Worm (Caenorhabditis elegans) whole organism, L4 larva: ENCODE measurements around the gene enpp-1.

Experiments used
- F10B5.3 ChIP-seq: sonication (generic microtip); optimal IDR thresholded peaks from 2 replicates; lab custom pipeline; 2016; ENCODE audit warnings: mild to moderate bottlenecking, missing genetic modification characterization, missing compliant biosample characterization
- F26F4.8 ChIP-seq: fragments of 200-800 bp; sonication (Bioruptor generic); conservative IDR thresholded peaks from 2 replicates; pipeline ENCODE4 v1.3.6; 2022; ENCODE audit warnings: missing genetic modification characterization, missing compliant biosample characterization
- R02D3.7 ChIP-seq: fragments of 150-350 bp; sonication (generic microtip); optimal IDR thresholded peaks from 3 replicates; lab custom pipeline; 2014; ENCODE audit warnings: missing biosample characterization, missing genetic modification characterization
- ZK337.2 ChIP-seq: fragments of 200-800 bp; sonication (Bioruptor generic); IDR thresholded peaks from 2 replicates; pipeline ENCODE4 v1.3.6; 2022; ENCODE audit warnings: missing genetic modification reagents, missing genetic modification characterization, missing compliant biosample characterization
- aha-1 ChIP-seq: fragments of 150-350 bp; peaks from one replicate; lab custom pipeline; 2014; ENCODE audit warnings: missing biosample characterization, missing genetic modification characterization
- arid-1 ChIP-seq: fragments of 200-800 bp; sonication (Bioruptor generic); conservative IDR thresholded peaks from 2 replicates; pipeline ENCODE4 v1.3.6; 2022; ENCODE audit warnings: missing genetic modification reagents, missing genetic modification characterization, missing compliant biosample characterization
- ceh-20 ChIP-seq: fragments of 200-800 bp; sonication (Bioruptor generic); IDR thresholded peaks from 2 replicates; pipeline ENCODE4 v1.3.6; 2022; ENCODE audit warnings: missing genetic modification reagents, missing genetic modification characterization, missing compliant biosample characterization
- ceh-62 ChIP-seq: sonication (generic microtip); optimal IDR thresholded peaks from 2 replicates; lab custom pipeline; 2017; ENCODE audit warnings: missing biosample characterization, missing genetic modification characterization
- ceh-82 ChIP-seq: sonication (generic microtip); optimal IDR thresholded peaks from 2 replicates; lab custom pipeline; 2017; ENCODE audit warnings: missing biosample characterization, missing genetic modification characterization
- ces-1 ChIP-seq: fragments of 150-350 bp; sonication (generic microtip); optimal IDR thresholded peaks from 4 replicates; lab custom pipeline; 2014; ENCODE audit warnings: missing biosample characterization, missing genetic modification reagents, missing genetic modification characterization
- ctbp-1 ChIP-seq: fragments of 200-800 bp; sonication (Bioruptor generic); IDR thresholded peaks from 2 replicates; pipeline ENCODE4 v1.3.6; 2022; ENCODE audit warnings: missing genetic modification reagents, missing genetic modification characterization, missing compliant biosample characterization
- dmd-6 ChIP-seq: fragments of 200-800 bp; sonication (Bioruptor generic); IDR thresholded peaks from 2 replicates; pipeline ENCODE4 v1.3.6; 2022; ENCODE audit warnings: missing genetic modification reagents, missing genetic modification characterization, missing compliant biosample characterization
- dpl-1 ChIP-seq: fragments of 150-350 bp; optimal IDR thresholded peaks from 2 replicates; lab custom pipeline; 2014; ENCODE audit warnings: missing biosample characterization, missing genetic modification reagents, missing genetic modification characterization
- dve-1 ChIP-seq: sonication (generic microtip); optimal IDR thresholded peaks from 2 replicates; lab custom pipeline; 2017; ENCODE audit warnings: antibody characterized with exemption, mild to moderate bottlenecking, missing genetic modification characterization, missing compliant biosample characterization; ENCODE audit not compliant: insufficient read depth
- egl-27 ChIP-seq: sonication (generic microtip); optimal IDR thresholded peaks from 3 replicates; lab custom pipeline; 2017; ENCODE audit warnings: missing biosample characterization, missing genetic modification reagents, missing genetic modification characterization
- fkh-10 ChIP-seq: fragments of 150-350 bp; optimal IDR thresholded peaks from 2 replicates; lab custom pipeline; 2014; ENCODE audit warnings: missing biosample characterization, missing genetic modification reagents, missing genetic modification characterization
- gei-8 ChIP-seq: fragments of 200-800 bp; sonication (Bioruptor generic); optimal IDR thresholded peaks from 2 replicates; lab custom pipeline; 2018; ENCODE audit warnings: mild to moderate bottlenecking, missing genetic modification characterization, missing compliant biosample characterization
- lim-7 ChIP-seq: fragments of 200-800 bp; sonication (Bioruptor generic); IDR thresholded peaks from 2 replicates; pipeline ENCODE4 v1.3.6; 2022; ENCODE audit warnings: missing genetic modification characterization, missing compliant biosample characterization
- lin-15B ChIP-seq: fragments of 150-350 bp; sonication (generic microtip); optimal IDR thresholded peaks from 3 replicates; lab custom pipeline; 2014; ENCODE audit warnings: missing biosample characterization, missing genetic modification characterization
- lin-39 ChIP-seq: fragments of 150-350 bp; optimal IDR thresholded peaks from 2 replicates; lab custom pipeline; 2014; ENCODE audit warnings: missing biosample characterization, missing genetic modification reagents, missing genetic modification characterization
- madf-5 ChIP-seq, 2 experiments: fragments of 200-800 bp; sonication (Bioruptor generic); IDR thresholded peaks; 2 replicates each; pipeline ENCODE4 v1.3.6; 2022; ENCODE audit warnings: missing compliant biosample characterization in 2 of 2, missing genetic modification characterization in 2 of 2
- mes-2 ChIP-seq: sonication (generic microtip); optimal IDR thresholded peaks from 2 replicates; lab custom pipeline; 2016; ENCODE audit warnings: missing genotype, mild to moderate bottlenecking, missing genetic modification characterization, missing compliant biosample characterization; ENCODE audit not compliant: poor library complexity, severe bottlenecking
- mxl-2 ChIP-seq: fragments of 200-800 bp; sonication (Bioruptor generic); conservative IDR thresholded peaks from 2 replicates; pipeline ENCODE4 v1.3.6; 2022; ENCODE audit warnings: missing genetic modification reagents, missing genetic modification characterization, missing compliant biosample characterization
- nhr-237 ChIP-seq: sonication (generic microtip); optimal IDR thresholded peaks from 2 replicates; lab custom pipeline; 2017; ENCODE audit warnings: missing biosample characterization, missing genetic modification characterization
- nhr-25 ChIP-seq: sonication (generic microtip); optimal IDR thresholded peaks from 2 replicates; lab custom pipeline; 2017; ENCODE audit warnings: missing genetic modification characterization, mild to moderate bottlenecking, missing compliant biosample characterization, antibody characterized with exemption, moderate library complexity, borderline replicate concordance; ENCODE audit not compliant: insufficient read depth
- nhr-41 ChIP-seq: fragments of 200-800 bp; sonication (Bioruptor generic); IDR thresholded peaks from 2 replicates; pipeline ENCODE4 v1.3.6; 2022; ENCODE audit warnings: missing genetic modification reagents, missing genetic modification characterization, missing compliant biosample characterization
- nhr-6 ChIP-seq: fragments of 150-350 bp; optimal IDR thresholded peaks from 2 replicates; lab custom pipeline; 2014; ENCODE audit warnings: missing biosample characterization, missing genetic modification characterization
- pha-4 ChIP-seq, 2 experiments: fragments of 150-350 bp in 1 of 2; fragments of 200-800 bp in 1 of 2; sonication (Bioruptor generic) in 1 of 2; IDR thresholded peaks in 1 of 2; optimal IDR thresholded peaks in 1 of 2; 2 replicates each; pipeline versions ENCODE4 v1.3.6 to Lab custom; 2014 to 2022; ENCODE audit warnings: missing genetic modification characterization in 2 of 2, missing genetic modification reagents in 2 of 2, missing biosample characterization in 1 of 2, missing compliant biosample characterization in 1 of 2
- pqm-1 ChIP-seq: sonication (generic microtip); optimal IDR thresholded peaks from 2 replicates; lab custom pipeline; 2017; ENCODE audit warnings: missing biosample characterization, missing genetic modification characterization
- saeg-2 ChIP-seq: fragments of 200-800 bp; sonication (Bioruptor generic); IDR thresholded peaks from 2 replicates; pipeline ENCODE4 v1.3.6; 2022; ENCODE audit warnings: missing genetic modification reagents, missing genetic modification characterization, missing compliant biosample characterization
- skn-1 ChIP-seq: fragments of 150-350 bp; optimal IDR thresholded peaks from 2 replicates; lab custom pipeline; 2014; ENCODE audit warnings: missing biosample characterization, missing genetic modification characterization
- spr-3 ChIP-seq: fragments of 200-800 bp; sonication (Bioruptor generic); optimal IDR thresholded peaks from 2 replicates; lab custom pipeline; 2018; ENCODE audit warnings: mild to moderate bottlenecking, missing genetic modification characterization, missing compliant biosample characterization
- tra-1 ChIP-seq: fragments of 200-800 bp; sonication (Bioruptor generic); IDR thresholded peaks from 2 replicates; pipeline ENCODE4 v1.3.6; 2022; ENCODE audit warnings: missing genetic modification reagents, missing genetic modification characterization, missing compliant biosample characterization
- zfp-2 ChIP-seq: sonication (generic microtip); optimal IDR thresholded peaks from 2 replicates; lab custom pipeline; 2016; ENCODE audit warnings: mild to moderate bottlenecking, missing genetic modification characterization, missing compliant biosample characterization

The enpp-1 gene

DNA sequence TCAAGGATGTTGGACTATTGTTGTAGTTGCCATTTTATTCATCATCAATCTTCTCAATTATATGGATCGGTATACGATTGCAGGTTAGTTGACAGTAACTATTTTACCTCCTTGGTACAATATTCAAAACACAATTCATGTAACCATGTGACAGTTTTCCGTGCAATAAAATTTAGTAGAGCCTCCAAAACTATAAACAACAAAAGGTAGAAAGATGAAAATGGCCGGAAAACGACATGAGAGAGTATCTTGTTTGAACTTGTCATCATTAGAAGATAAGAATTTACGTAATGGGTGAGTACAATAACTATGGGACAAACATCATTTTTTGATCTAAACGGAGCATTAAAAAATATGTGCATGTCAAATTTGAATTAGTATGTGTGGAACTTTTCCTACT, 16.1 kb upstream of the enpp-1 start (continued):
- TF ChIP-seq tra-1 (GFP tag; lab: Robert Waterston, UW) (no peak), arid-1 (GFP tag; lab: Robert Waterston, UW) (no peak), ZK337.2 (no peak), zfp-2 (tag; lab: Kevin White, UChicago) (no peak), F10B5.3 (no peak), fkh-10 (GFP tag; lab: Kevin White, UChicago) (no peak), nhr-41 (GFP tag; lab: Robert Waterston, UW) (no peak), nhr-237 (tag; lab: Kevin White, UChicago) (no peak), spr-3 (GFP tag; lab: Kevin White, UChicago) (no peak), dpl-1 (GFP tag; lab: Kevin White, UChicago) (no peak), dve-1 (tag; lab: Kevin White, UChicago) (peak; percentile 38), mxl-2 (GFP tag; lab: Robert Waterston, UW) (no peak), ceh-62 (tag; lab: Kevin White, UChicago) (no peak)

DNA sequence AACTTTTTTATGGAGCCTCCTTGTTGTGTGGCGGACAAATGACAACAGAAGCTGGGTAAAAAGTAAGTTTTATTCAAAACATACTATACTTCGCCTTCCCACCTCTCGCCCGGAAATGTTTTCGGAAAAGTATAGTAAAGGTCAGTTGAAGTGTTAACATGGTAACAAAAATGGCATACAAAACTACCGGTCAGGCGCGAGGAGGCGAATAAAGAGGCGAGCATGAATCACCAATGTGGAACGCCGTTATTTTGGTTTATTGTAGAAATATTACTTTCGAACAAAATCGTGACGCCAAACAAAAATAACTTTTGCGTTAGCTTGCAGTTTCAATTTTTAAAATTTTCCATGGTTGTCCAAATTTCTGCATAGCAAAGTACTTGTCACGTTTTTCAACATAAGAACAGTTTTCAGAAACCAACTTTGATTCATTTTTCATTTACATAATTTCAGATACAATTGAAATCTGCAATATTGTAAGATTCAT, 13.6 kb upstream of the enpp-1 start, which contains the start of gene C13C4.8:
C13C4.8 (plus strand) TSS at position 437 of the 487 bp plus-strand sequence.
- no peak for TF ChIP-seq nhr-237 (tag; lab: Kevin White, UChicago)
- no peak for TF ChIP-seq lim-7 (GFP tag; lab: Robert Waterston, UW)
- TF ChIP-seq ces-1 (GFP tag; lab: Kevin White, UChicago): no peak
- no peak for TF ChIP-seq skn-1 (tag; lab: Kevin White, UChicago)
- no peak for TF ChIP-seq nhr-6
- no peak for TF ChIP-seq pha-4 (GFP tag; IDR thresholded peaks at IDR 0.05; lab: Robert Waterston, UW)
- TF ChIP-seq pha-4 (tag; optimal IDR thresholded peaks at IDR 0.05; lab: Kevin White, UChicago): peak; percentile 9
- peak; percentile 90 for TF ChIP-seq aha-1

DNA sequence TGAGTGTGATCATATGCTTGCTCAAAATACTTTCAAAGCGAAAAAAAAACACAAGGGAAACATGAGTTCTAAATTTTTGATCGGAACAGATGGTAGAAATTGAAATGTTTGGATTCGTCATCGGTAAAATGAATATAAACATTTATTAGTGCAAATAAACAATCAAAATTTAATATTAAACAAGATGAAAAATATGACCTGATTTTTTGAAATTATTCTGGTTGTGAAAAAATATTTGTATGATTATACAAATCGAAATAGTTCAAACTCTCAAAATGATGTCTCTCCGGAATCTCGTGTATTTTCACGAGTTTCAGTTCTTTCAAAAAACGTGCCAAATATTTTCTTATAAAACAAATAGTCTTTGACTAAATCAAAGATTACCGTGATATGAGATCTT, 10.9 kb upstream of the enpp-1 start, which contains the start of gene C13C4.7:
C13C4.7 (minus strand) TSS at position 101 of the 400 bp plus-strand sequence.
- TF ChIP-seq ceh-20 (GFP tag; lab: Robert Waterston, UW) (no peak), gei-8 (GFP tag; lab: Kevin White, UChicago) (no peak), F26F4.8 (GFP tag; lab: Robert Waterston, UW) (no peak), mes-2 (tag; lab: Kevin White, UChicago) (no peak), R02D3.7 (tag; lab: Kevin White, UChicago) (no peak), nhr-25 (tag; lab: Kevin White, UChicago) (no peak), dmd-6 (no peak), lin-15B (no peak)

DNA sequence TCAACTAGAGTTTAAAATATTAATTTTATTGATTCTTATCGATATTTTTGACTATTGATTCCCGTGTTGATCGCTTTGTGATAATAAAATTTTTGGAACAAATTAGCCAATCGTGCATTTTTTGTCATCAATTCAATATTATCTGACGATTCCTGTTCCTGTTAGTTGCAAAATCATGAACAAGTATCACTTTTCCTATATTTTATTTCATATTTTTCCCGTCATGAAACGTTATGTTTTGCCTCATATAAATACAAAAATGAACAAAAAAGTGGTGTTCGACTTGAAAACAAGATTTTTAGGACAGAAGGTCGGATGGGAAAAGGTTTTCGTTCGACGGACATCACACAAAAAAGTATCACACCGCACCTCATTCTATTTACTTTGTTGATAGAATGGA, 10.0 kb upstream of the enpp-1 start, which contains the start of gene C13C4.6:
C13C4.6 (plus strand) TSS at position 301 of the 400 bp plus-strand sequence.
- TF ChIP-seq egl-27 (tag; lab: Kevin White, UChicago) (no peak), F26F4.8 (GFP tag; lab: Robert Waterston, UW) (no peak), ctbp-1 (GFP tag; lab: Robert Waterston, UW) (no peak), madf-5 (GFP tag; IDR thresholded peaks at IDR 0.05; lab: Robert Waterston, UW) (no peak), ceh-82 (tag; lab: Kevin White, UChicago) (no peak), saeg-2 (GFP tag; lab: Robert Waterston, UW) (no peak), pqm-1 (tag; lab: Kevin White, UChicago) (no peak), ceh-20 (GFP tag; lab: Robert Waterston, UW) (no peak), lin-39 (tag; lab: Kevin White, UChicago) (no peak), nhr-41 (GFP tag; lab: Robert Waterston, UW) (no peak)
- TF ChIP-seq, all 104 proteins: peak for 0
